Worm (Caenorhabditis elegans): Measurements from ENCODE around the gene vit-2.

DNA sequence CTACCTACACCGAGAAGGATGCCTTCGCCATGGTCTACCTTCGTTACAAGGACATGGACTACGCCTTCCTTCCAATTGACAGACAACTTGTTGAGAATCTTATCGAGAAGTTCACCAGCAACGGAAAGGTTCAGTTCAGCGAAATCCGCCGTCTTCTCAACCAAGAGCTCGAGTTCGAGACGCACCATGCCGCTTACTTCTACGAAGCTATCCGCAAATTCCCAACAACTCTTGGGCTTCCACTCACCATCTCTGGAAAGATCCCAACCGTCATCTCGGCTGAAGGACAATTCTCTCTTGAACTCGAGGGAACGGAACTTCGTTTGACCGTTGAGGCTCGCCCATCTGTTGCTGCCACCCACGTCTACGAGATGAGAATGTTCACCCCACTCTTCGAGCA lies 2.6 kb downstream of the vit-2 start:
- no peak for TF ChIP-seq flt-1 (GFP tag; IDR thresholded peaks at IDR 0.05)
- no peak for TF ChIP-seq tab-1 (GFP tag; IDR thresholded peaks at IDR 0.05)
- TF ChIP-seq ref-1 (GFP tag; conservative IDR thresholded peaks at IDR 0.05): no peak
- TF ChIP-seq klf-2 (GFP tag; conservative IDR thresholded peaks at IDR 0.05): no peak
- no peak for TF ChIP-seq cog-1 (tag; optimal IDR thresholded peaks at IDR 0.05)
- TF ChIP-seq T22C8.4 (GFP tag; IDR thresholded peaks at IDR 0.05): no peak

Data from whole organism, midembryonic.